Worm (Caenorhabditis elegans) whole organism, early embryonic: ENCODE results near the gene ZK721.4.
A peak's percentile ranks its signal among the peaks of the same experiment; 100 is the strongest.

Source experiments
- B0310.2 ChIP-seq: sonication (generic microtip); optimal IDR thresholded peaks from 2 replicates; lab custom pipeline; 2016; ENCODE audit warnings: mild to moderate bottlenecking, missing genetic modification characterization, missing compliant biosample characterization
- F13C5.2 ChIP-seq: sonication (generic microtip); optimal IDR thresholded peaks from 2 replicates; lab custom pipeline; 2017; ENCODE audit warnings: mild to moderate bottlenecking, missing genetic modification characterization, inconsistent platforms, missing compliant biosample characterization
- aly-1 ChIP-seq: sonication (generic microtip); optimal IDR thresholded peaks from 2 replicates; lab custom pipeline; 2016; ENCODE audit warnings: missing genetic modification characterization, missing compliant biosample characterization
- ama-1 ChIP-seq: fragments of 150-350 bp; optimal IDR thresholded peaks from 2 replicates; lab custom pipeline; 2014
- ceh-13 ChIP-seq: fragments of 200-800 bp; sonication (Bioruptor generic); optimal IDR thresholded peaks from 2 replicates; lab custom pipeline; 2018; ENCODE audit warnings: mild to moderate bottlenecking, missing genetic modification characterization, missing compliant biosample characterization
- ceh-36 ChIP-seq: sonication (generic microtip); optimal IDR thresholded peaks from 2 replicates; lab custom pipeline; 2016; ENCODE audit warnings: missing genetic modification characterization, inconsistent platforms, missing compliant biosample characterization
- ets-7 ChIP-seq: sonication (generic microtip); optimal IDR thresholded peaks from 2 replicates; lab custom pipeline; 2016; ENCODE audit warnings: missing genotype, missing genetic modification characterization, missing compliant biosample characterization
- flt-1 ChIP-seq: fragments of 200-800 bp; sonication (Bioruptor generic); IDR thresholded peaks from 2 replicates; pipeline ENCODE4 v1.3.6; 2022; ENCODE audit warnings: missing genetic modification characterization, missing compliant biosample characterization
- hmbx-1 ChIP-seq: sonication (generic microtip); optimal IDR thresholded peaks from 2 replicates; lab custom pipeline; 2016; ENCODE audit warnings: mild to moderate bottlenecking, missing genetic modification characterization, missing compliant biosample characterization
- hmg-4 ChIP-seq: fragments of 200-800 bp; sonication (Bioruptor generic); optimal IDR thresholded peaks from 2 replicates; lab custom pipeline; 2018; ENCODE audit warnings: mild to moderate bottlenecking, missing genetic modification characterization, missing compliant biosample characterization
- hnd-1 ChIP-seq: sonication (generic microtip); optimal IDR thresholded peaks from 2 replicates; lab custom pipeline; 2016; ENCODE audit warnings: missing genetic modification characterization, missing compliant biosample characterization
- pes-1 ChIP-seq: fragments of 200-800 bp; sonication (Bioruptor generic); IDR thresholded peaks from 2 replicates; pipeline ENCODE4 v1.3.6; 2022; ENCODE audit warnings: missing genetic modification reagents, missing genetic modification characterization, missing compliant biosample characterization
- scrt-1 ChIP-seq: fragments of 200-800 bp; sonication (Bioruptor generic); IDR thresholded peaks from 2 replicates; pipeline ENCODE4 v1.3.6; 2022; ENCODE audit warnings: missing genetic modification characterization, missing compliant biosample characterization
- sea-1 ChIP-seq: fragments of 200-800 bp; sonication (Bioruptor generic); conservative IDR thresholded peaks from 2 replicates; pipeline ENCODE4 v1.3.6; 2022; ENCODE audit warnings: missing genetic modification characterization, missing compliant biosample characterization
- tbx-11 ChIP-seq: fragments of 200-800 bp; sonication (Bioruptor generic); IDR thresholded peaks from 2 replicates; pipeline ENCODE4 v1.3.6; 2022; ENCODE audit warnings: missing genetic modification characterization, missing compliant biosample characterization
- tbx-37 ChIP-seq: fragments of 200-800 bp; sonication (Bioruptor generic); conservative IDR thresholded peaks from 2 replicates; pipeline ENCODE4 v1.3.6; 2022; ENCODE audit warnings: missing genetic modification reagents, missing genetic modification characterization, missing compliant biosample characterization
- tra-4 ChIP-seq: sonication (generic microtip); optimal IDR thresholded peaks from 2 replicates; lab custom pipeline; 2017; ENCODE audit warnings: missing genetic modification characterization, missing compliant biosample characterization

ZK721.4 gene

ce11 chrX:8810908-8811307 lies 32.2 kb downstream of the ZK721.4 start, which contains the start of gene R04E5.9:
R04E5.9 (minus strand) TSS chrX:8811142.
- TF ChIP-seq B0310.2 (tag; lab: Kevin White, UChicago) (no peak), hmg-4 (peak; percentile 83), hnd-1 (no peak), ama-1 (lab: Kevin White, UChicago) (no peak), ets-7 (no peak), hmbx-1 (tag; lab: Kevin White, UChicago) (no peak), sea-1 (0 out of 2 replicates have a peak, but pooled peaks have one; percentile 24), F13C5.2 (tag; lab: Kevin White, UChicago) (peak; percentile 19), aly-1 (tag; lab: Kevin White, UChicago) (peak; percentile 23), tra-4 (no peak)

DNA sequence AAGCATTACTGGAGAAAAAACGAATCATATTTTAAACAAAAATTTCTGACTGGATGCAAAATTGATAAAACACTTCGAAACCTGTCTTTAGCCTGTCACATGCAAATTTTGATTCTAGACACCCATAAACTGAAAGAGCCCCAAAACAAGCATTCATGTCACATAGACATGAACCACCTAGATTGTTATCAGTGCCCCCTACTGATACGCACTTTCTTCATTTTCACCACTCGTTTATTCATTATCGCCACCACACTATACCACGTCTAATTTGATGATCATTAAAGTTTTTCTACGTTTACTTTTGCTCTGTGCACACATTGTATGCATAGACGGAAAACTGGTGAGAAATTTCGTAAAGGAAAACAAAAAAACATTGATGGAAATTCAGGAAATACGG lies 33.3 kb downstream of the ZK721.4 start, which contains the start of gene cnnm-2:
cnnm-2 (plus strand) TSS at position 190 of the 400 bp plus-strand sequence.
- TF ChIP-seq B0310.2 (tag; lab: Kevin White, UChicago) (no peak), tbx-11 (GFP tag; lab: Robert Waterston, UW) (no peak), ceh-13 (GFP tag; lab: Kevin White, UChicago) (no peak), tra-4 (no peak), aly-1 (tag; lab: Kevin White, UChicago) (no peak), hmbx-1 (tag; lab: Kevin White, UChicago) (no peak), scrt-1 (GFP tag; lab: Robert Waterston, UW) (no peak), ama-1 (lab: Kevin White, UChicago) (no peak), flt-1 (GFP tag; lab: Robert Waterston, UW) (no peak), pes-1 (GFP tag; lab: Robert Waterston, UW) (no peak), F13C5.2 (tag; lab: Kevin White, UChicago) (no peak), tbx-37 (GFP tag; lab: Robert Waterston, UW) (no peak), ets-7 (no peak), ceh-36 (tag; lab: Kevin White, UChicago) (no peak), sea-1 (no peak), hmg-4 (no peak), hnd-1 (no peak)

DNA sequence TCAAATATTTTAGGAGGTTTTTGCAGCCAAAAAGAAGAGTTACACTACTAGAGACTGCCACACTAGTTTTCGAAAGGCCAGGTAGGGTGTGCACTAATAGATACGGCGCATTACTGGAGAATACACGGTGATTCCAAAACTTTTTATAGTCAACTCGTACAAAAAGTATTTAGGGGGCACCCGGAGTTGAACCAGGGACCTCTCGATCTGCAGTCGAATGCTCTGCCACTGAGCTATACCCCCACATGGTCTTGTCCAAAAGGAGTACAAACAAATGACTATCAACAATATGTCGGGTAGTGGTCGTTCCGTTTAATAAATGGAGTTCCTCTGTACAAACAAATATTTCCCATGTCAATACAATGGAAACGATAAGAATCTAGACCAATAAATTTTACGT lies 39.3 kb downstream of the ZK721.4 start:
- peak; percentile 16 for TF ChIP-seq hnd-1
- TF ChIP-seq ceh-36 (tag; lab: Kevin White, UChicago), result peak; percentile 48
- TF ChIP-seq F13C5.2 (tag; lab: Kevin White, UChicago), result no peak
- peak; percentile 25 for TF ChIP-seq aly-1 (tag; lab: Kevin White, UChicago)
- TF ChIP-seq ets-7, result no peak
- TF ChIP-seq tra-4, result peak; percentile 38
- peak; percentile 0 for TF ChIP-seq hmg-4
- no peak for TF ChIP-seq hmbx-1 (tag; lab: Kevin White, UChicago)
- TF ChIP-seq ceh-13 (GFP tag; lab: Kevin White, UChicago), result peak; percentile 43
- TF ChIP-seq tbx-11 (GFP tag; lab: Robert Waterston, UW), result peak; percentile 68; the same call in 1 of the 2 replicates
- no peak for TF ChIP-seq ama-1 (lab: Kevin White, UChicago)
- TF ChIP-seq sea-1, result peak; percentile 82
- no peak for TF ChIP-seq B0310.2 (tag; lab: Kevin White, UChicago)
- peak; percentile 79 for TF ChIP-seq scrt-1 (GFP tag; lab: Robert Waterston, UW)
- peak; percentile 13; the same call in 1 of the 2 replicates for TF ChIP-seq tbx-37 (GFP tag; lab: Robert Waterston, UW)
- peak; percentile 84 for TF ChIP-seq pes-1 (GFP tag; lab: Robert Waterston, UW)
- peak; percentile 76 for TF ChIP-seq flt-1 (GFP tag; lab: Robert Waterston, UW)

- TF ChIP-seq ama-1 (lab: Kevin White, UChicago) (no peak), ets-7 (no peak), sea-1 (no peak)
Measured at ce11 chrX:8819815-8820415, 41.3 kb downstream of the ZK721.4 start.

- TF ChIP-seq ceh-36 (tag; lab: Kevin White, UChicago) (no peak), sea-1 (no peak), aly-1 (tag; lab: Kevin White, UChicago) (no peak), B0310.2 (tag; lab: Kevin White, UChicago) (no peak), F13C5.2 (tag; lab: Kevin White, UChicago) (no peak), hmbx-1 (tag; lab: Kevin White, UChicago) (no peak), hmg-4 (no peak), tra-4 (no peak), tbx-37 (GFP tag; lab: Robert Waterston, UW) (no peak), ceh-13 (GFP tag; lab: Kevin White, UChicago) (no peak), tbx-11 (GFP tag; lab: Robert Waterston, UW) (no peak), ama-1 (lab: Kevin White, UChicago) (no peak)
Measured at ce11 chrX:8820643-8821042, 42.0 kb downstream of the ZK721.4 start.

DNA sequence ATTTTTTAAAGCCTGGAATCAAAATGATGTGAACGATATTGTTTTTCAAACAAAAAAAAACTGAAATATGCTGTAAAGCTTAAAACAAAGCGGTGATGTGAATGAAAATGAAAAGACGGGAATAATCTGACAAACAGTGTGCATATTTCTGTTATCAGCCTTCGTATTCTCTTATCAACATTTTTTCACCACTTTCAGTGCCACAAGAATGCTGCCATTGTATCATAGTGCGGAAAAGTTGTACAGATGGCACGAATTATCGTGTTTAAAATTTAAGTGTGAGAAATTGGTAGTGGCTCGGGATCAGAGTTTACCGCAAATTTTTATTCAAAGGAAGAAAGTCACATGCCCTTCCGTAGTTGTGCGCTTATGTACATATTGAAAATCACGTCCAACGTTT lies 45.8 kb downstream of the ZK721.4 start, which contains the start of gene ifd-1:
ifd-1 (minus strand) TSS at position 12 of the 400 bp plus-strand sequence.
- TF ChIP-seq aly-1 (tag; lab: Kevin White, UChicago), result no peak
- no peak for TF ChIP-seq ceh-36 (tag; lab: Kevin White, UChicago)
- no peak for TF ChIP-seq hmbx-1 (tag; lab: Kevin White, UChicago)
- no peak for TF ChIP-seq tbx-37 (GFP tag; lab: Robert Waterston, UW)
- TF ChIP-seq scrt-1 (GFP tag; lab: Robert Waterston, UW), result no peak
- TF ChIP-seq ama-1 (lab: Kevin White, UChicago), result no peak
- no peak for TF ChIP-seq pes-1 (GFP tag; lab: Robert Waterston, UW)
- no peak for TF ChIP-seq tbx-11 (GFP tag; lab: Robert Waterston, UW)
- no peak for TF ChIP-seq B0310.2 (tag; lab: Kevin White, UChicago)
- no peak for TF ChIP-seq tra-4
- no peak for TF ChIP-seq F13C5.2 (tag; lab: Kevin White, UChicago)
- TF ChIP-seq ets-7, result no peak

DNA sequence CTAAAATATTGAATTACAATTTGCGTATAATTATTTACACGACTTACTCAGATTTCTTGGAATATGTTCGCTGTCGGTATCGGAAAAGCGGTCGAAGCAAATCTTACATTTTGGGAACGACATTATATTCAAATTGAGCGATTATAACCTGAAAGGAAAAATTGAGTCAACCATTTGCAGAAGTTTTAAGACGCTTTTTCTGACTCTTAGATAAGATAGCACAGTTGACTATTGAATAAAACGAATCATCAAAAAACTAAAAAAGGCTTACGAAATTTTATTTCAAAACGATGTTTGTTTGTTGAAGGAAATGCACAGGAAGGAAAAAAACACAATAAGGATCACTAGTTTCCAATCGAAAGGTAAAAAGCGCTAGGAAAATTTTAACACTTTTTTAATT lies 49.7 kb downstream of the ZK721.4 start, which contains the start of gene rcs-1:
rcs-1 (minus strand) TSS at position 176 of the 400 bp plus-strand sequence.
- TF ChIP-seq tra-4 (no peak), ama-1 (lab: Kevin White, UChicago) (no peak), B0310.2 (tag; lab: Kevin White, UChicago) (no peak), hnd-1 (no peak), tbx-37 (GFP tag; lab: Robert Waterston, UW) (no peak), ets-7 (no peak), ceh-13 (GFP tag; lab: Kevin White, UChicago) (no peak), aly-1 (tag; lab: Kevin White, UChicago) (no peak), hmbx-1 (tag; lab: Kevin White, UChicago) (no peak), pes-1 (GFP tag; lab: Robert Waterston, UW) (no peak)
